Worm (Caenorhabditis elegans): ENCODE results near the gene mec-14.

DNA sequence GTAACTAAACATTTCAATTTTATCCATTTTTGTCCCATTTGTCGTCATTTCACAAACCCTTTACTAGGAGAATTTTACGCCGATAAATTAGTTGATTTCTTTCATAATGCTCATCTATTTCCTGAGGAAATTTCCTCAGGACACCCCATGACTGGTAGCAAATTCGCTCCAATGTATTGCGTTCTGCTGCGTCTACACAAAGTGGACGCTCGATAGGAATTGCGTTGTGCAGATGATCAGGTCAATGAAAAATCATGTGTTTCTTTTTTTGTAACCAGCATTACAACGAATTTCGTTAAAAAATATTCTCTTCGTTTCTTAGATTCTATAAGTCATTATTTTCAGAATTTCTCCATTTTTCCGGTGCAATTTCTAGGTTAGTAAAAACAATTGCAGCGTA lies 11.0 kb downstream of the mec-14 start, which contains the start of gene epg-4:
- no peak for TF ChIP-seq lir-3 (tag; optimal IDR thresholded peaks at IDR 0.05; ENCODE audit: poor library complexity)
- no peak for TF ChIP-seq nhr-11 (tag; optimal IDR thresholded peaks at IDR 0.05)
- no peak for TF ChIP-seq vab-15 (tag; optimal IDR thresholded peaks at IDR 0.05)
- no peak for TF ChIP-seq dsc-1 (tag; optimal IDR thresholded peaks at IDR 0.05)
